Worm (Caenorhabditis elegans) whole organism, young adult: ENCODE measurements around the gene Y97E10C.1.

Experiments
- D2030.7 ChIP-seq: fragments of 200-800 bp; sonication (Bioruptor generic); IDR thresholded peaks from 2 replicates; pipeline ENCODE4 v1.3.6; 2022; ENCODE audit warnings: missing genetic modification reagents, missing genetic modification characterization, missing compliant biosample characterization
- F10E7.11 ChIP-seq: sonication (generic microtip); optimal IDR thresholded peaks from 2 replicates; lab custom pipeline; 2017; ENCODE audit warnings: mild to moderate bottlenecking, missing genetic modification characterization, moderate library complexity, missing compliant biosample characterization
- F23B12.7 ChIP-seq: sonication (generic microtip); optimal IDR thresholded peaks from 2 replicates; lab custom pipeline; 2017; ENCODE audit warnings: missing genetic modification characterization, mild to moderate bottlenecking, missing compliant biosample characterization, antibody characterized with exemption, moderate library complexity; ENCODE audit not compliant: insufficient read depth
- F33H1.4 ChIP-seq: fragments of 200-800 bp; sonication (Bioruptor generic); IDR thresholded peaks from 2 replicates; pipeline ENCODE4 v1.3.6; 2022; ENCODE audit warnings: missing genetic modification reagents, missing genetic modification characterization, missing compliant biosample characterization
- F57A8.1 ChIP-seq: fragments of 200-800 bp; sonication (Bioruptor generic); optimal IDR thresholded peaks from 2 replicates; lab custom pipeline; 2018; ENCODE audit warnings: mild to moderate bottlenecking, missing genetic modification characterization, moderate library complexity, missing compliant biosample characterization
- F57C9.4 ChIP-seq: sonication (generic microtip); optimal IDR thresholded peaks from 2 replicates; lab custom pipeline; 2017; ENCODE audit warnings: mild to moderate bottlenecking, missing genetic modification characterization, missing compliant biosample characterization
- K12H6.12 ChIP-seq: fragments of 200-800 bp; sonication (Bioruptor generic); optimal IDR thresholded peaks from 2 replicates; lab custom pipeline; 2018; ENCODE audit warnings: mild to moderate bottlenecking, missing genetic modification characterization, missing compliant biosample characterization
- T26A5.8 ChIP-seq: sonication (generic microtip); optimal IDR thresholded peaks from 2 replicates; lab custom pipeline; 2016; ENCODE audit warnings: missing genetic modification characterization, missing compliant biosample characterization
- Y67H2A.10 ChIP-seq: fragments of 200-800 bp; sonication (Bioruptor generic); conservative IDR thresholded peaks from 2 replicates; pipeline ENCODE4 v1.3.6; 2022; ENCODE audit warnings: missing genetic modification reagents, missing genetic modification characterization, missing compliant biosample characterization
- Y79H2A.3 ChIP-seq: fragments of 200-800 bp; sonication (Bioruptor generic); conservative IDR thresholded peaks from 2 replicates; pipeline ENCODE4 v1.3.6; 2022; ENCODE audit warnings: missing genetic modification reagents, missing genetic modification characterization, missing compliant biosample characterization
- ZK185.1 ChIP-seq: sonication (generic microtip); optimal IDR thresholded peaks from 2 replicates; lab custom pipeline; 2016; ENCODE audit warnings: mild to moderate bottlenecking, missing genetic modification characterization, missing compliant biosample characterization; ENCODE audit not compliant: poor library complexity, severe bottlenecking
- aptf-2 ChIP-seq: fragments of 200-800 bp; sonication (Bioruptor generic); conservative IDR thresholded peaks from 2 replicates; pipeline ENCODE4 v1.3.6; 2022; ENCODE audit warnings: missing genetic modification reagents, missing genetic modification characterization, missing compliant biosample characterization
- aptf-3 ChIP-seq: fragments of 200-800 bp; sonication (Bioruptor generic); IDR thresholded peaks from 2 replicates; pipeline ENCODE4 v1.3.6; 2022; ENCODE audit warnings: missing genetic modification characterization, missing compliant biosample characterization
- atf-7 ChIP-seq: sonication (generic microtip); optimal IDR thresholded peaks from 2 replicates; lab custom pipeline; 2017; ENCODE audit warnings: mild to moderate bottlenecking, missing genetic modification characterization, missing compliant biosample characterization
- attf-6 ChIP-seq: fragments of 200-800 bp; sonication (Bioruptor generic); IDR thresholded peaks from 2 replicates; pipeline ENCODE4 v1.3.6; 2022; ENCODE audit warnings: missing genetic modification reagents, missing genetic modification characterization, missing compliant biosample characterization
- bed-1 ChIP-seq: fragments of 200-800 bp; sonication (Bioruptor generic); IDR thresholded peaks from 2 replicates; pipeline ENCODE4 v1.3.6; 2022; ENCODE audit warnings: missing genetic modification reagents, missing genetic modification characterization, missing compliant biosample characterization
- ccch-3 ChIP-seq: fragments of 200-800 bp; sonication (Bioruptor generic); optimal IDR thresholded peaks from 2 replicates; lab custom pipeline; 2018; ENCODE audit warnings: mild to moderate bottlenecking, missing genetic modification characterization, missing compliant biosample characterization
- cebp-1 ChIP-seq, 2 experiments: fragments of 200-800 bp in 1 of 2; sonication (Bioruptor generic) in 1 of 2; sonication (generic microtip) in 1 of 2; IDR thresholded peaks in 1 of 2; optimal IDR thresholded peaks in 1 of 2; 2 replicates each; pipeline versions ENCODE4 v1.3.6 to Lab custom; 2017 to 2022; ENCODE audit warnings: missing compliant biosample characterization in 2 of 2, missing genetic modification characterization in 2 of 2, mild to moderate bottlenecking in 1 of 2, missing genetic modification reagents in 1 of 2, moderate library complexity in 1 of 2
- die-1 ChIP-seq: sonication (generic microtip); optimal IDR thresholded peaks from 2 replicates; lab custom pipeline; 2016; ENCODE audit warnings: missing genotype, mild to moderate bottlenecking, missing genetic modification characterization, missing compliant biosample characterization
- dpl-1 ChIP-seq: fragments of 150-350 bp; optimal IDR thresholded peaks from 2 replicates; lab custom pipeline; 2014; ENCODE audit warnings: missing biosample characterization, missing genetic modification reagents, missing genetic modification characterization
- efl-1 ChIP-seq: fragments of 150-350 bp; optimal IDR thresholded peaks from 2 replicates; lab custom pipeline; 2014; ENCODE audit warnings: missing biosample characterization, missing genetic modification reagents, missing genetic modification characterization
- egl-44 ChIP-seq: fragments of 200-800 bp; sonication (Bioruptor generic); IDR thresholded peaks from 2 replicates; pipeline ENCODE4 v1.3.6; 2022; ENCODE audit warnings: missing genetic modification reagents, missing genetic modification characterization, missing compliant biosample characterization
- ekl-4 ChIP-seq: fragments of 200-800 bp; sonication (Bioruptor generic); IDR thresholded peaks from 2 replicates; pipeline ENCODE4 v1.3.6; 2022; ENCODE audit warnings: missing genetic modification reagents, missing genetic modification characterization, missing compliant biosample characterization
- ets-4 ChIP-seq: fragments of 200-800 bp; sonication (Bioruptor generic); optimal IDR thresholded peaks from 2 replicates; lab custom pipeline; 2018; ENCODE audit warnings: mild to moderate bottlenecking, missing genetic modification characterization, missing compliant biosample characterization
- fkh-3 ChIP-seq: sonication (generic microtip); optimal IDR thresholded peaks from 2 replicates; lab custom pipeline; 2016; ENCODE audit warnings: mild to moderate bottlenecking, missing genetic modification characterization, missing compliant biosample characterization
- gei-17 ChIP-seq: fragments of 200-800 bp; sonication (Bioruptor generic); optimal IDR thresholded peaks from 2 replicates; lab custom pipeline; 2018; ENCODE audit warnings: mild to moderate bottlenecking, missing genetic modification characterization, missing compliant biosample characterization
- him-1 ChIP-seq: sonication (generic microtip); optimal IDR thresholded peaks from 2 replicates; lab custom pipeline; 2016; ENCODE audit warnings: missing genotype, missing genetic modification reagents, missing genetic modification characterization, missing compliant biosample characterization
- lir-1 ChIP-seq: fragments of 200-800 bp; sonication (Bioruptor generic); conservative IDR thresholded peaks from 2 replicates; pipeline ENCODE4 v1.3.6; 2022; ENCODE audit warnings: missing genetic modification reagents, missing genetic modification characterization, missing compliant biosample characterization
- madf-6 ChIP-seq: fragments of 200-800 bp; sonication (Bioruptor generic); IDR thresholded peaks from 2 replicates; pipeline ENCODE4 v1.3.6; 2022; ENCODE audit warnings: missing genetic modification reagents, missing genetic modification characterization, missing compliant biosample characterization
- mel-28 ChIP-seq: sonication (generic microtip); optimal IDR thresholded peaks from 2 replicates; lab custom pipeline; 2016; ENCODE audit warnings: borderline replicate concordance, mild to moderate bottlenecking, missing genetic modification characterization, missing compliant biosample characterization
- nfya-1 ChIP-seq: sonication (generic microtip); optimal IDR thresholded peaks from 2 replicates; lab custom pipeline; 2017; ENCODE audit warnings: antibody characterized with exemption, missing compliant biosample characterization, missing genetic modification characterization, borderline replicate concordance; ENCODE audit not compliant: insufficient read depth
- nhr-179 ChIP-seq: sonication (generic microtip); optimal IDR thresholded peaks from 2 replicates; lab custom pipeline; 2016; ENCODE audit warnings: mild to moderate bottlenecking, missing genetic modification characterization, missing compliant biosample characterization
- nhr-27 ChIP-seq: fragments of 200-800 bp; sonication (Bioruptor generic); optimal IDR thresholded peaks from 2 replicates; lab custom pipeline; 2018; ENCODE audit warnings: mild to moderate bottlenecking, missing genetic modification characterization, moderate library complexity, missing compliant biosample characterization
- nhr-80 ChIP-seq: sonication (generic microtip); optimal IDR thresholded peaks from 2 replicates; lab custom pipeline; 2016; ENCODE audit warnings: missing genetic modification characterization, missing compliant biosample characterization
- pbrm-1 ChIP-seq: fragments of 200-800 bp; sonication (Bioruptor generic); IDR thresholded peaks from 2 replicates; pipeline ENCODE4 v1.3.6; 2022; ENCODE audit warnings: missing genetic modification reagents, missing genetic modification characterization, missing compliant biosample characterization
- rcor-1 ChIP-seq: fragments of 200-800 bp; sonication (Bioruptor generic); IDR thresholded peaks from 2 replicates; pipeline ENCODE4 v1.3.6; 2022; ENCODE audit warnings: missing genetic modification reagents, missing genetic modification characterization, missing compliant biosample characterization
- repo-1 ChIP-seq: sonication (generic microtip); optimal IDR thresholded peaks from 2 replicates; lab custom pipeline; 2017; ENCODE audit warnings: mild to moderate bottlenecking, missing genetic modification characterization, missing compliant biosample characterization
- rpc-1 ChIP-seq, 2 experiments: fragments of 150-350 bp in 1 of 2; sonication (generic microtip) in 1 of 2; optimal IDR thresholded peaks; 2 replicates each; lab custom pipeline; 2014 to 2018; ENCODE audit warnings: missing biosample characterization in 1 of 2, missing genetic modification characterization in 1 of 2, missing genetic modification reagents in 1 of 2, missing genotype in 1 of 2
- sea-2 ChIP-seq: fragments of 200-800 bp; sonication (Bioruptor generic); IDR thresholded peaks from 2 replicates; pipeline ENCODE4 v1.3.6; 2022; ENCODE audit warnings: missing genetic modification characterization, missing compliant biosample characterization
- tbp1 ChIP-seq: fragments of 200-800 bp; sonication (Bioruptor generic); optimal IDR thresholded peaks from 2 replicates; lab custom pipeline; 2018; ENCODE audit warnings: mild to moderate bottlenecking, missing genetic modification characterization, missing compliant biosample characterization
- tbx-9 ChIP-seq: sonication (generic microtip); optimal IDR thresholded peaks from 2 replicates; lab custom pipeline; 2016; ENCODE audit warnings: borderline replicate concordance, missing genetic modification characterization, inconsistent platforms, missing compliant biosample characterization
- unc-130 ChIP-seq: sonication (generic microtip); optimal IDR thresholded peaks from 2 replicates; lab custom pipeline; 2016; ENCODE audit warnings: missing genetic modification reagents, missing genetic modification characterization, missing compliant biosample characterization
- xnd-1 ChIP-seq: sonication (generic microtip); optimal IDR thresholded peaks from 2 replicates; lab custom pipeline; 2016; ENCODE audit warnings: missing genotype, missing genetic modification reagents, missing genetic modification characterization, missing compliant biosample characterization
- zfh-2 ChIP-seq: fragments of 200-800 bp; sonication (Bioruptor generic); conservative IDR thresholded peaks from 2 replicates; pipeline ENCODE4 v1.3.6; 2022; ENCODE audit warnings: missing genetic modification reagents, missing genetic modification characterization, missing compliant biosample characterization
- zim-3 ChIP-seq: sonication (generic microtip); optimal IDR thresholded peaks from 2 replicates; lab custom pipeline; 2017; ENCODE audit warnings: mild to moderate bottlenecking, missing genetic modification characterization, moderate library complexity, missing compliant biosample characterization
- ztf-28 ChIP-seq: fragments of 200-800 bp; sonication (Bioruptor generic); IDR thresholded peaks from 2 replicates; pipeline ENCODE4 v1.3.6; 2022; ENCODE audit warnings: missing genetic modification reagents, missing genetic modification characterization, missing compliant biosample characterization
- ztf-3 ChIP-seq: fragments of 200-800 bp; sonication (Bioruptor generic); optimal IDR thresholded peaks from 2 replicates; lab custom pipeline; 2018; ENCODE audit warnings: mild to moderate bottlenecking, missing genetic modification characterization, missing compliant biosample characterization

Gene Y97E10C.1

DNA sequence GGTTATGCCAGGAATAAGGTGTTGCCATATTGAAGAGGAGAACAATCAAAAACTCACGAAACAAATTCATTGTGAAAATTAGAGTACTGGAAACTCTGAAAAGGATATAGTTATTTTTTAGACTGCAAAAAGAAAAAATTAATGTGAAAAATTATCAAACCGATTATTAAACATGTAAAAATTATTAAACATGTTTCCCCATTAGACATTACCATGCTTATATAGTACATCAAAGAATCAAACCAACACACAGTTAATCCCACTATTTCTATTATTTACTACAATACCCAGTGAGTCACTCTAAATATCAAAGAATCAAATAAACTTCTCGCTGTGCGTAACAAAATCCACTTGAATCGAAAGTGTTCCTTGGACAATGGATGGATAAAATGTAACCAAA is 15.6 kb upstream of the Y97E10C.1 start, which contains the start of gene ZK105.13 (continued):
- TF ChIP-seq zfh-2 (GFP tag; lab: Robert Waterston, UW): no peak
- TF ChIP-seq F23B12.7: no peak
- no peak for TF ChIP-seq ztf-3
- TF ChIP-seq him-1: no peak
- TF ChIP-seq die-1 (tag; lab: Kevin White, UChicago): no peak
- no peak for TF ChIP-seq nfya-1
- no peak for TF ChIP-seq cebp-1 (GFP tag; IDR thresholded peaks at IDR 0.05; lab: Robert Waterston, UW)
- TF ChIP-seq cebp-1 (tag; optimal IDR thresholded peaks at IDR 0.05; lab: Kevin White, UChicago): no peak

DNA sequence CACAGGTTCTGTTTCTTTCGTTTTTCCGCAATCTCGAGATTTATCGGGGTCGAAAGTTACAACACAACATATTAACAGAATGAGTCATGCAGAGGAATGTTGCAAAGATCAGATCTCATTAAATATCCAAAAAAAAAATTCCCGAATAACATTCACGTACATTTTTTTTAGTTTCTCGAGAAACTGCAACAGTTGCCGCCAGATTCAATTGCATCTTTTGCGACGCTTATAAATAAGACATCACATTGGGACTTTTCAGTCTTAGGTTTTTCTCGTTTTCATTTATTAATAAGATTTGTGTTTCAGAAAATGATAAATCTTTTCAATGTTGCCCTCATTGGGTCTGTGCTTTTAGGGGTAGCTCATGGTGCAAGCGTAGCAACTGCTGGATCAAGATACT is 15.0 kb upstream of the Y97E10C.1 start, which contains the start of gene ZK105.1:
TSS of gene ZK105.1 (plus strand) at position 301 of the 400 bp plus-strand sequence.
- TF ChIP-seq K12H6.12 (tag; lab: Kevin White, UChicago) (no peak), fkh-3 (tag; lab: Kevin White, UChicago) (no peak), F57A8.1 (no peak), nhr-27 (tag; lab: Kevin White, UChicago) (no peak), sea-2 (GFP tag; lab: Robert Waterston, UW) (no peak), rpc-1 (optimal IDR thresholded peaks at IDR 0.05; lab: Kevin White, UChicago) (no peak), rpc-1 (tag; optimal IDR thresholded peaks at IDR 0.05; lab: Kevin White, UChicago) (no peak), tbp1 (no peak), gei-17 (GFP tag; lab: Kevin White, UChicago) (no peak), F10E7.11 (no peak), T26A5.8 (no peak), aptf-2 (GFP tag; lab: Robert Waterston, UW) (no peak), xnd-1 (no peak), madf-6 (GFP tag; lab: Robert Waterston, UW) (no peak), ZK185.1 (tag; lab: Kevin White, UChicago) (no peak), dpl-1 (no peak), F57C9.4 (no peak), zim-3 (no peak), rcor-1 (GFP tag; lab: Robert Waterston, UW) (no peak), aptf-3 (no peak), zfh-2 (GFP tag; lab: Robert Waterston, UW) (no peak)

DNA sequence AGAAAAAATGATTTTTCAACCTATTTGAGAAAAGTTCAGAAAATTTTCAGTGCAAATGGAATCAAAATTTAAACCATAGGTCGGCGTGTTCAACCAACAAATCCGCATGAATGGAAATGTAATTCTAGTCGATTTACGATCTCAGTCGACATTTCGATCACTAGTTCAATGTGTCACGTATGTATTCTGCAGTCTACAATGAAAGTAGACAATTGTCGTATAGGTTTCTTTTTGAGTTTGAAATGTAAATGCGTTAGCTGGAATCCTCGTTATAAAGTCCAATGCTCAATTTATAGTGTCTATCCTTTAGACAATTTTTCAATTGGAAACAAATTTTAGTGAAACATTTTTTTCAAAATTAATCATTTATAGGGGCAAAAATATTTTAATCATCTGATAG is 12.6 kb upstream of the Y97E10C.1 start, which contains the start of gene ZK105.12:
TSS of gene ZK105.12 (minus strand) at position 101 of the 400 bp plus-strand sequence.
- TF ChIP-seq attf-6 (no peak), Y67H2A.10 (GFP tag; lab: Robert Waterston, UW) (no peak), ccch-3 (GFP tag; lab: Kevin White, UChicago) (no peak), nhr-179 (tag; lab: Kevin White, UChicago) (no peak), rcor-1 (GFP tag; lab: Robert Waterston, UW) (no peak), ets-4 (GFP tag; lab: Kevin White, UChicago) (no peak), nhr-80 (tag; lab: Kevin White, UChicago) (no peak), tbx-9 (no peak)

DNA sequence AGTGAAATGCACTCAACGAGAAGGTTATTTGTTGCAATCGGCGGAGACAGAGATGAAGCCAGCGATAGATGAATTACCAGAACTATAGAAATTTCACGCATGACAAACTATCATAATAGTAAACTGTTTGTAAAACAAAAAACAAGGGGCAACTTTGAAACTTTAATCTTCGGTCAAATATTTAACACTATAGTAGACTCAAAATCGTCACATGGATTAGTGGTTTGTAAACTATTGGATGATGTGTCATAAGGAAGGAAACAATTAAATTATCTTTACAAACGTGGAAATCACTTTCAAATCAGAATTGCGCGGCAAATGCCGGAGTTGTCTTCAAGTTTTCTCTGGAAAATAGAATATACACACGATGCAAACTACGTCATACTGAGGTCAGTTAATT is 11.1 kb upstream of the Y97E10C.1 start, which contains the start of gene ZK105.5:
TSS of gene ZK105.5 (minus strand) at position 101 of the 400 bp plus-strand sequence.
- no peak for TF ChIP-seq unc-130
- TF ChIP-seq Y79H2A.3 (GFP tag; lab: Robert Waterston, UW): no peak
- no peak for TF ChIP-seq ekl-4
- TF ChIP-seq mel-28 (tag; lab: Kevin White, UChicago): no peak
- TF ChIP-seq repo-1 (tag; lab: Kevin White, UChicago): no peak
- TF ChIP-seq F33H1.4 (GFP tag; lab: Robert Waterston, UW): no peak
- TF ChIP-seq pbrm-1 (GFP tag; lab: Robert Waterston, UW): no peak
- no peak for TF ChIP-seq ztf-28 (GFP tag; lab: Robert Waterston, UW)
- no peak for TF ChIP-seq efl-1 (GFP tag; lab: Kevin White, UChicago)
- no peak for TF ChIP-seq bed-1
- no peak for TF ChIP-seq zfh-2 (GFP tag; lab: Robert Waterston, UW)
- no peak for TF ChIP-seq D2030.7 (GFP tag; lab: Robert Waterston, UW)
- TF ChIP-seq egl-44 (GFP tag; lab: Robert Waterston, UW): no peak
- no peak for TF ChIP-seq atf-7 (tag; lab: Kevin White, UChicago)
- TF ChIP-seq lir-1 (GFP tag; lab: Robert Waterston, UW): no peak
